Fruit fly (Drosophila melanogaster): ENCODE results near the gene atk.

The atk gene

dm6 chr3L:20405971-20406948 is 58.4 kb downstream of the atk start (continued):
- TF ChIP-seq Dip2 (GFP tag; IDR thresholded peaks at IDR 0.05) (no peak), CG15011 (GFP tag; optimal IDR thresholded peaks at IDR 0.05) (no peak), CG11085 (GFP tag; IDR thresholded peaks at IDR 0.05) (no peak), Bdp1 (GFP tag; optimal IDR thresholded peaks at IDR 0.05) (no peak), CG6272 (GFP tag; IDR thresholded peaks at IDR 0.05) (no peak), caup (GFP tag; optimal IDR thresholded peaks at IDR 0.05; ENCODE audit: severe bottlenecking) (peak; percentile 27), Hr78 (GFP tag; optimal IDR thresholded peaks at IDR 0.05) (no peak), CG14965 (GFP tag; optimal IDR thresholded peaks at IDR 0.05; ENCODE audit: borderline replicate concordance) (no peak), CG34422 (GFP tag; IDR thresholded peaks at IDR 0.05) (no peak), CG9932 (GFP tag; IDR thresholded peaks at IDR 0.05) (no peak), CG12744 (GFP tag; optimal IDR thresholded peaks at IDR 0.05) (peak; percentile 25), CG4282 (GFP tag; optimal IDR thresholded peaks at IDR 0.05) (no peak), CG33213 (GFP tag; optimal IDR thresholded peaks at IDR 0.05) (no peak), dpn (GFP tag; optimal IDR thresholded peaks at IDR 0.05) (no peak), Side (GFP tag; optimal IDR thresholded peaks at IDR 0.05) (no peak), Sox100B (GFP tag; optimal IDR thresholded peaks at IDR 0.05) (peak; percentile 29), D (optimal IDR thresholded peaks at IDR 0.05) (no peak), D (GFP tag; optimal IDR thresholded peaks at IDR 0.05) (no peak), Fer2 (tag; optimal IDR thresholded peaks at IDR 0.05) (no peak), CG18476 (GFP tag; optimal IDR thresholded peaks at IDR 0.05) (no peak), CG11560 (tag; IDR thresholded peaks at IDR 0.05) (no peak), jigr1 (GFP tag; IDR thresholded peaks at IDR 0.05) (no peak), sc (optimal IDR thresholded peaks at IDR 0.05) (no peak), sc (GFP tag; optimal IDR thresholded peaks at IDR 0.05) (no peak), CG3163 (GFP tag; optimal IDR thresholded peaks at IDR 0.05) (no peak), CG9876 (GFP tag; optimal IDR thresholded peaks at IDR 0.05) (no peak), NfI (GFP tag; optimal IDR thresholded peaks at IDR 0.05) (peak; percentile 44), wek (GFP tag; optimal IDR thresholded peaks at IDR 0.05) (peak; percentile 41), CG18619 (GFP tag; optimal IDR thresholded peaks at IDR 0.05) (no peak), CG31365 (tag; optimal IDR thresholded peaks at IDR 0.05) (no peak), ftz-f1 (GFP tag; optimal IDR thresholded peaks at IDR 0.05) (no peak), Taf1 (GFP tag; IDR thresholded peaks at IDR 0.05) (no peak), grau (tag; optimal IDR thresholded peaks at IDR 0.05) (no peak), Dek (tag; optimal IDR thresholded peaks at IDR 0.05) (peak; percentile 15), Hey (tag; optimal IDR thresholded peaks at IDR 0.05) (no peak), gce (GFP tag; IDR thresholded peaks at IDR 0.05) (no peak), CG16863 (GFP tag; optimal IDR thresholded peaks at IDR 0.05) (no peak), crp (GFP tag; optimal IDR thresholded peaks at IDR 0.05) (no peak), CG14860 (GFP tag; IDR thresholded peaks at IDR 0.05; ENCODE audit: partially characterized antibody) (no peak), CG1603 (tag; optimal IDR thresholded peaks at IDR 0.05) (peak; percentile 9), Dad (GFP tag; optimal IDR thresholded peaks at IDR 0.05) (no peak), CG6175 (GFP tag; IDR thresholded peaks at IDR 0.05) (no peak), repo (GFP tag; optimal IDR thresholded peaks at IDR 0.05) (no peak), CG15514 (GFP tag; optimal IDR thresholded peaks at IDR 0.05) (peak; percentile 27), CG1832 (GFP tag; optimal IDR thresholded peaks at IDR 0.05) (no peak), corto (GFP tag; optimal IDR thresholded peaks at IDR 0.05) (no peak), vfl (GFP tag; optimal IDR thresholded peaks at IDR 0.05) (no peak), amos (GFP tag; IDR thresholded peaks at IDR 0.05; ENCODE audit: partially characterized antibody) (no peak), Deaf1 (tag; optimal IDR thresholded peaks at IDR 0.05) (no peak)
